Worm (Caenorhabditis elegans) whole organism, midembryonic: ENCODE results near the gene srd-30.

Source experiments
- klf-2 ChIP-seq: fragments of 200-800 bp; sonication (Bioruptor generic); conservative IDR thresholded peaks from 2 replicates; pipeline ENCODE4 v1.3.6; 2022; ENCODE audit warnings: missing genetic modification reagents, missing genetic modification characterization, missing compliant biosample characterization
- med-1 ChIP-seq: sonication (generic microtip); optimal IDR thresholded peaks from 2 replicates; lab custom pipeline; 2017; ENCODE audit warnings: missing genetic modification characterization, mild to moderate bottlenecking, missing compliant biosample characterization, antibody characterized with exemption, missing genetic modification reagents; ENCODE audit not compliant: insufficient read depth
- tab-1 ChIP-seq: fragments of 200-800 bp; sonication (Bioruptor generic); IDR thresholded peaks from 2 replicates; pipeline ENCODE4 v1.3.6; 2022; ENCODE audit warnings: missing genetic modification characterization, missing compliant biosample characterization

DNA sequence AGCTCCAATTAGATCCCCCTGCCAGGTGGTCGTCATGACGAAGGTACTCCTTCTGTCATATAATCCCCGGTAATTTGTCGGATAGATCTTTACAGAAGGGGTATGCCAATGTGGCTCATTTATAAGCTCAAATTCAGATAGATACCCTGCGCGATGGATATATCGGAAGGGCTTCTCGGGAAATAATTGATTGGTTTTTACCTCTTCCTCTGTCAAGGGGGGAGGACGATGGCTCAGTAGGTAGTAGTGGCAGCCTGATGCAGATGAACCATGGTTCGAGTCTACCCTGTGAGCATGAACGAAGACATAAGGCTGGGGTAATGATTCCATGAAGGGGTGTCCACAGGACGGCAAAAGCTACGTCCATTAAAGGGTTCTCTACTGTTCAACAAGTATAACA lies 17.5 kb downstream of the srd-30 start:
- TF ChIP-seq klf-2 (no peak), med-1 (no peak), tab-1 (GFP tag; lab: Robert Waterston, UW) (no peak)
